Worm (Caenorhabditis elegans) whole organism, mixed stage, embryonic: ENCODE results near the gene atgp-2.

Experiments
- elt-1 ChIP-seq: sonication (generic microtip); optimal IDR thresholded peaks from 2 replicates; lab custom pipeline; 2017; ENCODE audit warnings: missing genetic modification characterization, mild to moderate bottlenecking, missing compliant biosample characterization, antibody characterized with exemption, moderate library complexity, borderline replicate concordance; ENCODE audit not compliant: insufficient read depth
- elt-3 ChIP-seq: fragments of 150-350 bp; optimal IDR thresholded peaks from 2 replicates; lab custom pipeline; 2014; ENCODE audit warnings: missing biosample characterization, missing genetic modification characterization
- ham-2 ChIP-seq: fragments of 200-800 bp; sonication (Bioruptor generic); optimal IDR thresholded peaks from 2 replicates; lab custom pipeline; 2018; ENCODE audit warnings: mild to moderate bottlenecking, missing genetic modification characterization, missing compliant biosample characterization
- lin-13 ChIP-seq: fragments of 150-350 bp; optimal IDR thresholded peaks from 2 replicates; lab custom pipeline; 2014; ENCODE audit warnings: missing biosample characterization, missing genetic modification characterization
- lsy-2 ChIP-seq: fragments of 150-350 bp; optimal IDR thresholded peaks from 2 replicates; lab custom pipeline; 2014; ENCODE audit warnings: missing biosample characterization, missing genetic modification characterization
- nhr-12 ChIP-seq: fragments of 150-350 bp; optimal IDR thresholded peaks from 2 replicates; lab custom pipeline; 2014; ENCODE audit warnings: missing biosample characterization, missing genetic modification characterization
- nhr-2 ChIP-seq: fragments of 150-350 bp; optimal IDR thresholded peaks from 2 replicates; lab custom pipeline; 2014; ENCODE audit warnings: missing biosample characterization, missing genetic modification characterization
- nhr-28 ChIP-seq: fragments of 150-350 bp; optimal IDR thresholded peaks from 2 replicates; lab custom pipeline; 2014; ENCODE audit warnings: missing biosample characterization, missing genetic modification characterization
- pha-4 ChIP-seq: fragments of 150-350 bp; optimal IDR thresholded peaks from 2 replicates; lab custom pipeline; 2018; ENCODE audit warnings: missing biosample characterization, missing genetic modification reagents, missing genetic modification characterization
- sem-2 ChIP-seq: fragments of 200-800 bp; sonication (Bioruptor generic); optimal IDR thresholded peaks from 2 replicates; lab custom pipeline; 2018; ENCODE audit warnings: mild to moderate bottlenecking, missing genetic modification characterization, missing compliant biosample characterization
- snpc-4 ChIP-seq: fragments of 150-350 bp; optimal IDR thresholded peaks from 2 replicates; lab custom pipeline; 2014; ENCODE audit warnings: missing biosample characterization, missing genetic modification characterization
- unc-39 ChIP-seq: fragments of 150-350 bp; optimal IDR thresholded peaks from 2 replicates; lab custom pipeline; 2014; ENCODE audit warnings: missing biosample characterization, missing genetic modification characterization
- unc-62 ChIP-seq: fragments of 150-350 bp; optimal IDR thresholded peaks from 2 replicates; lab custom pipeline; 2014; ENCODE audit warnings: missing biosample characterization, missing genetic modification reagents, missing genetic modification characterization

DNA sequence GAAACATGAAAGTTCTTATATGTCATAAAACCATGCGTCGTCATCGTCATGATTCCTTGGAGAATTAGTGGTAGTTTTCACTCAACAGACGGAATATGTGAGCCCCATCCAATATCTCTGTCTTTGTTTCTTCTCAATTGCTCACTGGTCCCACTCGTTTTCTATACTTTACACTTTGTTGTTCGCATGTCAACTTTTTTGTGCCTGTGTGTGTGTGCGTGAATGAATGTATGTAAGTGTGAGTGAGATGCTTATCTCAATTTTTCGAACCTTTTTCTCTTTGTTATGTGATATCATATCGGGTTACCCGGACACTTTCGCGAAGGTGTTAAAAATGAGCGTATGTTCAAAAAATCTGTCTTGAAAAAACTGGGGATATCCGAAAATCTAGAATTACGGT, 28.2 kb upstream of the atgp-2 start:
- TF ChIP-seq snpc-4 (tag; lab: Kevin White, UChicago), result no peak
- no peak for TF ChIP-seq pha-4 (tag; lab: Kevin White, UChicago)
- TF ChIP-seq ham-2, result no peak
- TF ChIP-seq lsy-2 (tag; lab: Kevin White, UChicago), result no peak
- TF ChIP-seq nhr-28, result no peak
- TF ChIP-seq unc-39 (tag; lab: Kevin White, UChicago), result no peak
- TF ChIP-seq nhr-12 (tag; lab: Kevin White, UChicago), result no peak
- no peak for TF ChIP-seq sem-2 (GFP tag; lab: Kevin White, UChicago)
- TF ChIP-seq elt-1, result no peak
- no peak for TF ChIP-seq nhr-2
- no peak for TF ChIP-seq elt-3
- TF ChIP-seq unc-62 (GFP tag; lab: Kevin White, UChicago), result no peak
- no peak for TF ChIP-seq lin-13 (tag; lab: Kevin White, UChicago)
